Worm (Caenorhabditis elegans): Measurements from ENCODE around the gene srt-3.

- TF ChIP-seq ama-1 (optimal IDR thresholded peaks at IDR 0.05) (no peak), scrt-1 (GFP tag; IDR thresholded peaks at IDR 0.05) (no peak), B0310.2 (tag; optimal IDR thresholded peaks at IDR 0.05) (no peak), hnd-1 (tag; optimal IDR thresholded peaks at IDR 0.05) (no peak), ceh-13 (GFP tag; optimal IDR thresholded peaks at IDR 0.05) (no peak), tra-4 (tag; optimal IDR thresholded peaks at IDR 0.05) (no peak), hmg-4 (GFP tag; optimal IDR thresholded peaks at IDR 0.05) (no peak), hmbx-1 (tag; optimal IDR thresholded peaks at IDR 0.05) (no peak), flt-1 (GFP tag; IDR thresholded peaks at IDR 0.05) (no peak), aly-1 (tag; optimal IDR thresholded peaks at IDR 0.05) (no peak)
Measured at ce11 chrV:4273372-4273771, 13.4 kb upstream of the srt-3 start.

All from whole organism, early embryonic.